Worm (Caenorhabditis elegans) whole organism, L4 larva: Measurements from ENCODE around the gene iscu-1.

ENCODE experiments used
- F49E8.2 ChIP-seq: sonication (generic microtip); optimal IDR thresholded peaks from 2 replicates; lab custom pipeline; 2016; ENCODE audit warnings: missing compliant biosample characterization, mild to moderate bottlenecking, missing genetic modification characterization, borderline replicate concordance
- T20F7.1 ChIP-seq: fragments of 200-800 bp; sonication (Bioruptor generic); optimal IDR thresholded peaks from 2 replicates; lab custom pipeline; 2018; ENCODE audit warnings: mild to moderate bottlenecking, missing genetic modification characterization, missing compliant biosample characterization
- T26A8.4 ChIP-seq: fragments of 200-800 bp; sonication (Bioruptor generic); IDR thresholded peaks from 2 replicates; pipeline ENCODE4 v1.3.6; 2022; ENCODE audit warnings: missing genetic modification characterization, missing compliant biosample characterization
- ZK337.2 ChIP-seq: fragments of 200-800 bp; sonication (Bioruptor generic); IDR thresholded peaks from 2 replicates; pipeline ENCODE4 v1.3.6; 2022; ENCODE audit warnings: missing genetic modification reagents, missing genetic modification characterization, missing compliant biosample characterization
- aha-1 ChIP-seq: fragments of 150-350 bp; peaks from one replicate; lab custom pipeline; 2014; ENCODE audit warnings: missing biosample characterization, missing genetic modification characterization
- attf-4 ChIP-seq: sonication (generic microtip); optimal IDR thresholded peaks from 3 replicates; lab custom pipeline; 2017; ENCODE audit warnings: missing biosample characterization, missing genetic modification characterization
- ceh-44 ChIP-seq: fragments of 200-800 bp; sonication (Bioruptor generic); IDR thresholded peaks from 2 replicates; pipeline ENCODE4 v1.3.6; 2022; ENCODE audit warnings: missing genetic modification reagents, missing genetic modification characterization, missing compliant biosample characterization
- daf-16 ChIP-seq, 3 experiments: sonication (generic microtip); optimal IDR thresholded peaks; 2 replicates each; lab custom pipeline; 2016 to 2017; ENCODE audit warnings: missing genetic modification characterization in 3 of 3, missing genetic modification reagents in 3 of 3, mild to moderate bottlenecking in 2 of 3, missing compliant biosample characterization in 2 of 3, missing biosample characterization in 1 of 3, moderate library complexity in 1 of 3
- dmd-9 ChIP-seq: fragments of 200-800 bp; sonication (Bioruptor generic); IDR thresholded peaks from 2 replicates; pipeline ENCODE4 v1.3.6; 2022; ENCODE audit warnings: missing genetic modification reagents, missing genetic modification characterization, missing compliant biosample characterization
- dpl-1 ChIP-seq: fragments of 150-350 bp; optimal IDR thresholded peaks from 2 replicates; lab custom pipeline; 2014; ENCODE audit warnings: missing biosample characterization, missing genetic modification reagents, missing genetic modification characterization
- dve-1 ChIP-seq: sonication (generic microtip); optimal IDR thresholded peaks from 2 replicates; lab custom pipeline; 2017; ENCODE audit warnings: antibody characterized with exemption, mild to moderate bottlenecking, missing genetic modification characterization, missing compliant biosample characterization; ENCODE audit not compliant: insufficient read depth
- egl-27 ChIP-seq: sonication (generic microtip); optimal IDR thresholded peaks from 3 replicates; lab custom pipeline; 2017; ENCODE audit warnings: missing biosample characterization, missing genetic modification reagents, missing genetic modification characterization
- fkh-10 ChIP-seq: fragments of 150-350 bp; optimal IDR thresholded peaks from 2 replicates; lab custom pipeline; 2014; ENCODE audit warnings: missing biosample characterization, missing genetic modification reagents, missing genetic modification characterization
- fos-1 ChIP-seq: fragments of 150-350 bp; optimal IDR thresholded peaks from 2 replicates; lab custom pipeline; 2014; ENCODE audit warnings: missing biosample characterization, missing genetic modification characterization
- hif-1 ChIP-seq, 2 experiments: sonication (generic microtip); optimal IDR thresholded peaks; 2 replicates each; lab custom pipeline; 2016 to 2017; ENCODE audit warnings: missing compliant biosample characterization in 2 of 2, missing genetic modification characterization in 2 of 2, missing genetic modification reagents in 2 of 2, missing genotype in 2 of 2, mild to moderate bottlenecking in 1 of 2
- hlh-11 ChIP-seq: fragments of 200-800 bp; sonication (Bioruptor generic); optimal IDR thresholded peaks from 2 replicates; lab custom pipeline; 2018; ENCODE audit warnings: mild to moderate bottlenecking, missing genetic modification characterization, missing compliant biosample characterization
- hlh-30 ChIP-seq: sonication (generic microtip); optimal IDR thresholded peaks from 2 replicates; lab custom pipeline; 2017; ENCODE audit warnings: antibody characterized with exemption, mild to moderate bottlenecking, missing genetic modification characterization, missing compliant biosample characterization; ENCODE audit not compliant: insufficient read depth
- lin-38 ChIP-seq: fragments of 200-800 bp; sonication (Bioruptor generic); IDR thresholded peaks from 2 replicates; pipeline ENCODE4 v1.3.6; 2022; ENCODE audit warnings: missing genetic modification reagents, missing genetic modification characterization, missing compliant biosample characterization
- lin-39 ChIP-seq: fragments of 150-350 bp; optimal IDR thresholded peaks from 2 replicates; lab custom pipeline; 2014; ENCODE audit warnings: missing biosample characterization, missing genetic modification reagents, missing genetic modification characterization
- lsy-2 ChIP-seq, 2 experiments: fragments of 150-350 bp in 1 of 2; sonication (generic microtip) in 1 of 2; optimal IDR thresholded peaks; 2 replicates each; lab custom pipeline; 2014 to 2017; ENCODE audit warnings: missing biosample characterization in 2 of 2, missing genetic modification characterization in 2 of 2
- mdt-29 ChIP-seq: fragments of 200-800 bp; sonication (Bioruptor generic); IDR thresholded peaks from 2 replicates; pipeline ENCODE4 v1.3.6; 2022; ENCODE audit warnings: missing genetic modification reagents, missing genetic modification characterization, missing compliant biosample characterization
- mep-1 ChIP-seq: fragments of 150-350 bp; sonication (generic microtip); optimal IDR thresholded peaks from 3 replicates; lab custom pipeline; 2014; ENCODE audit warnings: missing biosample characterization, missing genetic modification characterization
- mxl-3 ChIP-seq: fragments of 200-800 bp; sonication (Bioruptor generic); optimal IDR thresholded peaks from 2 replicates; lab custom pipeline; 2018; ENCODE audit warnings: mild to moderate bottlenecking, missing genetic modification characterization, missing compliant biosample characterization
- nhr-10 ChIP-seq: fragments of 150-350 bp; optimal IDR thresholded peaks from 2 replicates; lab custom pipeline; 2014; ENCODE audit warnings: missing biosample characterization, missing genetic modification characterization
- nhr-102 ChIP-seq: sonication (generic microtip); optimal IDR thresholded peaks from 2 replicates; lab custom pipeline; 2016; ENCODE audit warnings: mild to moderate bottlenecking, missing genetic modification characterization, moderate library complexity, missing compliant biosample characterization
- nhr-11 ChIP-seq: fragments of 150-350 bp; optimal IDR thresholded peaks from 2 replicates; lab custom pipeline; 2014; ENCODE audit warnings: missing biosample characterization, missing genetic modification characterization
- nhr-25 ChIP-seq: sonication (generic microtip); optimal IDR thresholded peaks from 2 replicates; lab custom pipeline; 2017; ENCODE audit warnings: missing genetic modification characterization, mild to moderate bottlenecking, missing compliant biosample characterization, antibody characterized with exemption, moderate library complexity, borderline replicate concordance; ENCODE audit not compliant: insufficient read depth
- nhr-28 ChIP-seq: fragments of 150-350 bp; optimal IDR thresholded peaks from 2 replicates; lab custom pipeline; 2014; ENCODE audit warnings: missing biosample characterization, missing genetic modification characterization
- nhr-48 ChIP-seq: sonication (generic microtip); optimal IDR thresholded peaks from 2 replicates; lab custom pipeline; 2016; ENCODE audit warnings: mild to moderate bottlenecking, missing genetic modification characterization, missing compliant biosample characterization
- nhr-6 ChIP-seq: fragments of 150-350 bp; optimal IDR thresholded peaks from 2 replicates; lab custom pipeline; 2014; ENCODE audit warnings: missing biosample characterization, missing genetic modification characterization
- nhr-77 ChIP-seq: fragments of 150-350 bp; optimal IDR thresholded peaks from 2 replicates; lab custom pipeline; 2014; ENCODE audit warnings: missing biosample characterization, missing genetic modification characterization
- pha-4 ChIP-seq, 2 experiments: fragments of 150-350 bp in 1 of 2; fragments of 200-800 bp in 1 of 2; sonication (Bioruptor generic) in 1 of 2; IDR thresholded peaks in 1 of 2; optimal IDR thresholded peaks in 1 of 2; 2 replicates each; pipeline versions ENCODE4 v1.3.6 to Lab custom; 2014 to 2022; ENCODE audit warnings: missing genetic modification characterization in 2 of 2, missing genetic modification reagents in 2 of 2, missing biosample characterization in 1 of 2, missing compliant biosample characterization in 1 of 2
- php-3 ChIP-seq: fragments of 200-800 bp; sonication (Bioruptor generic); IDR thresholded peaks from 2 replicates; pipeline ENCODE4 v1.3.6; 2022; ENCODE audit warnings: missing genetic modification reagents, missing genetic modification characterization, missing compliant biosample characterization
- snpc-1.2 ChIP-seq: fragments of 200-800 bp; sonication (Bioruptor generic); IDR thresholded peaks from 2 replicates; pipeline ENCODE4 v1.3.6; 2022; ENCODE audit warnings: missing genetic modification reagents, missing genetic modification characterization, missing compliant biosample characterization
- tra-1 ChIP-seq: fragments of 200-800 bp; sonication (Bioruptor generic); IDR thresholded peaks from 2 replicates; pipeline ENCODE4 v1.3.6; 2022; ENCODE audit warnings: missing genetic modification reagents, missing genetic modification characterization, missing compliant biosample characterization
- unc-130 ChIP-seq: sonication (generic microtip); optimal IDR thresholded peaks from 2 replicates; lab custom pipeline; 2016; ENCODE audit warnings: missing genetic modification reagents, missing genetic modification characterization, missing compliant biosample characterization
- unc-39 ChIP-seq: sonication (generic microtip); optimal IDR thresholded peaks from 2 replicates; lab custom pipeline; 2017; ENCODE audit warnings: missing biosample characterization, missing genetic modification characterization
- unc-62 ChIP-seq, 3 experiments: fragments of 150-350 bp in 1 of 3; sonication (generic microtip); optimal IDR thresholded peaks in 2 of 3; peaks in 1 of 3; 1 replicate in 1 of 3; 2 replicates in 2 of 3; lab custom pipeline; 2014 to 2017; ENCODE audit warnings: missing biosample characterization in 3 of 3, missing genetic modification characterization in 3 of 3, missing genetic modification reagents in 3 of 3, missing genotype in 1 of 3
- zag-1 ChIP-seq: fragments of 150-350 bp; optimal IDR thresholded peaks from 2 replicates; lab custom pipeline; 2014; ENCODE audit warnings: missing biosample characterization, missing genetic modification characterization
- ztf-7 ChIP-seq: fragments of 150-350 bp; optimal IDR thresholded peaks from 2 replicates; lab custom pipeline; 2014; ENCODE audit warnings: missing biosample characterization, missing genetic modification characterization

The iscu-1 gene

DNA sequence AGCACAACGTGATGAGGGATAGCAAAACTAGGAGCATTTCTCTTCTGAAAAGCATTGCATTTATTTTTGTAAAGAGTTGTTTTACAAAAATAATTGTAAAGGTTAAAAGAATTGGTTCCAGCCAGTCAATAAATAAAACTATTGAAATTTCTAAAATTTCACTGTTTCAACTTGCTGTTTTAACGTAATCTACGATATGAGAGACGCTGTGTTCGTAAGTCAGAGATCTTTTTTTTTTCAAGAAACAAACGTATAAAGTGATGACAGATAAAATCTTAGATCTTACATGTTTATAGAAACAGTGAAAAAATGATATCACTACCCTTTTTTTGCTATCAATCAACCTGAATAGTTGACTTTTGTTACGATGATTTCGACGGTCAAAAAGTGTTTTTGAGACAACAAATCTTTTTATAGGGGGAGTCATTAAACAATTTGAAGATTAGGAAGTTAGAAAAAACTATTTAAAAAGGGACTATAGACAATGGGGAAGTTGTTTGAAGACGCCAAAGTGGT is 14.2 kb downstream of the iscu-1 start, which contains the start of gene Y45F10D.6:
Gene Y45F10D.6, minus strand, starts transcription at position 51 of the 516 bp plus-strand sequence.
- TF ChIP-seq nhr-48 (tag; lab: Kevin White, UChicago) (no peak), mep-1 (tag; lab: Kevin White, UChicago) (no peak), lin-39 (no peak), hif-1 (tag; optimal IDR thresholded peaks at IDR 0.05; lab: Kevin White, UChicago) (no peak), nhr-6 (no peak), nhr-10 (tag; lab: Kevin White, UChicago) (no peak), tra-1 (GFP tag; lab: Robert Waterston, UW) (no peak), ztf-7 (tag; lab: Kevin White, UChicago) (no peak)

DNA sequence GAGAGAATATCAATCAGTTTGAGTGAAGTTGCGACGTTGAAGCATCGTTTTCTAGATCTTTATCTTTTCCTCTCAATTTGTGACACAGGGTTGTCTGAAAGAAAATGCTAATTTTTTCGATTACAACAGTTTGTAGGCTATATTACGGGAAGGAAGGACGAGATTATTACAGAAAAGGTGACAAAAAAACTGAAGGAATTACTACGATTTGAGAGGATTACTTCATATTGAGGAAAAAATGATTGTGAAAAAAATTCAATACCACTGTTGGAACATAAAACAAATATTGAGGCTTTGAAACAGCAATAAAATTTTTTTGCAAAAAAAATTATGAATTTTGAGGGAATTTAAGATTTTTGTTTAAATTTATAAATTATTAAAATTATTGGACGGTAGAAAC is 24.0 kb downstream of the iscu-1 start, which contains the start of gene Y45F10D.14:
Gene Y45F10D.14, minus strand, starts transcription at position 101 of the 400 bp plus-strand sequence.
- no peak for TF ChIP-seq T26A8.4
- no peak for TF ChIP-seq nhr-77 (tag; lab: Kevin White, UChicago)
- no peak for TF ChIP-seq nhr-25 (tag; lab: Kevin White, UChicago)
- peak in 1 of 2 experiments; percentile 7 for TF ChIP-seq unc-62 (GFP tag; optimal IDR thresholded peaks at IDR 0.05 in 1 of 2; lab: Kevin White, UChicago)
- no peak for TF ChIP-seq unc-62 (tag; optimal IDR thresholded peaks at IDR 0.05; lab: Kevin White, UChicago)
- TF ChIP-seq aha-1 (tag; lab: Kevin White, UChicago), result peak; percentile 74

ce11 chrIV:13814477-13814876 is 30.7 kb downstream of the iscu-1 start:
- TF ChIP-seq lin-38 (0 out of 2 replicates have a peak, but pooled peaks have one; percentile 20), snpc-1.2 (GFP tag; lab: Robert Waterston, UW) (peak; percentile 93), F49E8.2 (tag; lab: Kevin White, UChicago) (peak; percentile 13)

ce11 chrIV:13820862-13821261 is 37.1 kb downstream of the iscu-1 start, which contains the start of gene Y45F10D.15:
TSS of gene Y45F10D.15 (minus strand) at chrIV:13820962.
- TF ChIP-seq unc-62 (GFP tag; optimal IDR thresholded peaks at IDR 0.05 in 1 of 2; lab: Kevin White, UChicago) (no peak), unc-62 (tag; optimal IDR thresholded peaks at IDR 0.05; lab: Kevin White, UChicago) (no peak), fkh-10 (no peak), lsy-2 (tag; optimal IDR thresholded peaks at IDR 0.05; lab: Kevin White, UChicago) (no peak), nhr-6 (no peak), mdt-29 (GFP tag; lab: Robert Waterston, UW) (no peak), pha-4 (GFP tag; IDR thresholded peaks at IDR 0.05; lab: Robert Waterston, UW) (no peak), pha-4 (tag; optimal IDR thresholded peaks at IDR 0.05; lab: Kevin White, UChicago) (no peak), attf-4 (tag; lab: Kevin White, UChicago) (no peak)

DNA sequence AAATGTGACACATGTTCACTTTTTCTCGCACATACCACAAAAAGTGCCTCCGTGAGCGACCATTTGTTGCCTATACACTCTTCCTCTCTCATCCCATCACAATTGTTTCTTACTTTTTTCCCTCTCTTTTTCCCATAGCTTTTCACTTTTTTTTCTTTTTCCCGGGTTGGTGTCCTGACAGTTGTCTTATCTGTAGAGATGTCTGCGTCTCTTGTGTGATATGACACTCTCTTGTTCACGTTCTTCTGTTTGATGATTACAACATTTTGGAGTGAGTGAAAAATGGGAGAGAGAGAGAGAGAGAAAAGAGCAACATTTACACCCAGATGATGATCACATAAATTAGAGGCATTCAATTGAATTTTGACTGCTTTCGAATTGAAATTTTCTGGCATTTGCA is 42.6 kb downstream of the iscu-1 start:
- TF ChIP-seq hlh-30 (tag; lab: Kevin White, UChicago) (peak; percentile 74), php-3 (no peak), nhr-11 (peak; percentile 51), ceh-44 (GFP tag; lab: Robert Waterston, UW) (no peak), ZK337.2 (GFP tag; lab: Robert Waterston, UW) (no peak), unc-130 (GFP tag; lab: Kevin White, UChicago) (no peak), T20F7.1 (GFP tag; lab: Kevin White, UChicago) (peak; percentile 18), unc-39 (no peak), egl-27 (tag; lab: Kevin White, UChicago) (no peak), dve-1 (tag; lab: Kevin White, UChicago) (peak; percentile 93), mep-1 (tag; lab: Kevin White, UChicago) (peak; percentile 64), hlh-11 (tag; lab: Kevin White, UChicago) (peak; percentile 93), mxl-3 (GFP tag; lab: Kevin White, UChicago) (no peak), dpl-1 (peak; percentile 38), nhr-102 (tag; lab: Kevin White, UChicago) (no peak), ztf-7 (tag; lab: Kevin White, UChicago) (peak; percentile 48), nhr-28 (tag; lab: Kevin White, UChicago) (peak; percentile 93), nhr-48 (tag; lab: Kevin White, UChicago) (peak; percentile 41), fos-1 (tag; lab: Kevin White, UChicago) (no peak), zag-1 (tag; lab: Kevin White, UChicago) (no peak), daf-16 (GFP tag; optimal IDR thresholded peaks at IDR 0.05; lab: Kevin White, UChicago) (peak in 1 of 2 experiments; percentile 85), daf-16 (tag; optimal IDR thresholded peaks at IDR 0.05; lab: Kevin White, UChicago) (peak; percentile 83), nhr-25 (tag; lab: Kevin White, UChicago) (no peak), dmd-9 (no peak)
